Fruit fly (Drosophila melanogaster) whole organism, embryonic: ENCODE data around the gene CG10804.
A peak's percentile ranks its signal among the peaks of the same experiment; 100 is the strongest.

ENCODE experiments used
- CG10462 ChIP-seq: fragments of 200-800 bp; sonication (Bioruptor generic); optimal IDR thresholded peaks from 2 replicates; lab custom pipeline; 2016; ENCODE audit warnings: missing biosample characterization, missing genetic modification characterization
- CG12769 ChIP-seq: fragments of 200-800 bp; sonication (Bioruptor generic); optimal IDR thresholded peaks from 2 replicates; lab custom pipeline; 2019; ENCODE audit warnings: missing biosample characterization, mild to moderate bottlenecking, missing genetic modification characterization, moderate library complexity
- CG13894 ChIP-seq: fragments of 200-800 bp; sonication (Bioruptor generic); optimal IDR thresholded peaks from 3 replicates; lab custom pipeline; 2018; ENCODE audit warnings: missing biosample characterization, mild to moderate bottlenecking, missing genetic modification characterization, moderate library complexity
- CG15696 ChIP-seq: fragments of 200-800 bp; sonication (Bioruptor generic); optimal IDR thresholded peaks from 2 replicates; lab custom pipeline; 2019; ENCODE audit warnings: missing biosample characterization, mild to moderate bottlenecking, missing genetic modification characterization, moderate library complexity
- CG16779 ChIP-seq: fragments of 200-800 bp; sonication (Bioruptor generic); IDR thresholded peaks from 2 replicates; pipeline ENCODE4 v1.3.6; 2022; ENCODE audit warnings: missing biosample characterization, missing genetic modification characterization
- CG17186 ChIP-seq: fragments of 200-800 bp; sonication (Bioruptor generic); optimal IDR thresholded peaks from 3 replicates; lab custom pipeline; 2017; ENCODE audit warnings: missing biosample characterization, missing genetic modification reagents, missing genetic modification characterization
- CG17612 ChIP-seq: fragments of 200-800 bp; sonication (Bioruptor generic); IDR thresholded peaks from 2 replicates; pipeline ENCODE4 v1.3.6; 2022; ENCODE audit warnings: missing biosample characterization, missing genetic modification characterization
- CG32532 ChIP-seq: fragments of 200-800 bp; sonication (Bioruptor generic); IDR thresholded peaks from 2 replicates; pipeline ENCODE4 v1.3.6; 2022; ENCODE audit warnings: missing biosample characterization, missing genetic modification characterization
- CG34224 ChIP-seq: fragments of 200-800 bp; sonication (Bioruptor generic); IDR thresholded peaks from 3 replicates; pipeline ENCODE4 v1.3.6; 2022; ENCODE audit warnings: missing biosample characterization, missing genetic modification characterization; ENCODE audit not compliant: partially characterized antibody
- CG3726 ChIP-seq: fragments of 200-800 bp; sonication (Bioruptor generic); IDR thresholded peaks from 3 replicates; pipeline ENCODE4, ENCODE4 v1.3.6; 2022; ENCODE audit warnings: missing biosample characterization, missing genetic modification characterization
- CG4282 ChIP-seq: fragments of 200-800 bp; sonication (Bioruptor generic); optimal IDR thresholded peaks from 2 replicates; lab custom pipeline; 2016; ENCODE audit warnings: missing biosample characterization, missing genetic modification characterization
- CG4424 ChIP-seq: fragments of 200-800 bp; sonication (Bioruptor generic); optimal IDR thresholded peaks from 3 replicates; lab custom pipeline; 2016; ENCODE audit warnings: missing biosample characterization, missing genetic modification characterization
- CG6683 ChIP-seq: fragments of 200-800 bp; sonication (Bioruptor generic); optimal IDR thresholded peaks from 2 replicates; lab custom pipeline; 2017; ENCODE audit warnings: missing biosample characterization, mild to moderate bottlenecking, missing genetic modification characterization, missing genetic modification reagents
- CG7987 ChIP-seq: fragments of 200-800 bp; sonication (Bioruptor generic); optimal IDR thresholded peaks from 2 replicates; lab custom pipeline; 2018; ENCODE audit warnings: missing biosample characterization, mild to moderate bottlenecking, missing genetic modification characterization, moderate library complexity
- CG8765 ChIP-seq: fragments of 200-800 bp; sonication (Bioruptor generic); IDR thresholded peaks from 2 replicates; pipeline ENCODE4 v1.3.6; 2022; ENCODE audit warnings: missing biosample characterization, missing genetic modification characterization
- CG9727 ChIP-seq: fragments of 200-800 bp; sonication (Bioruptor generic); optimal IDR thresholded peaks from 3 replicates; lab custom pipeline; 2017; ENCODE audit warnings: missing biosample characterization, mild to moderate bottlenecking, missing genetic modification characterization
- Dek ChIP-seq: fragments of 200-800 bp; sonication (Bioruptor generic); optimal IDR thresholded peaks from 3 replicates; lab custom pipeline; 2019; ENCODE audit warnings: missing biosample characterization, mild to moderate bottlenecking, missing genetic modification characterization, moderate library complexity
- Dip2 ChIP-seq: fragments of 200-800 bp; sonication (Bioruptor generic); IDR thresholded peaks from 2 replicates; pipeline ENCODE4 v1.3.6; 2022; ENCODE audit warnings: missing biosample characterization, missing genetic modification characterization
- ERR ChIP-seq: fragments of 200-800 bp; sonication (Bioruptor generic); optimal IDR thresholded peaks from 2 replicates; lab custom pipeline; 2016; ENCODE audit warnings: missing biosample characterization, missing genetic modification characterization
- Fer1 ChIP-seq: fragments of 200-800 bp; sonication (Bioruptor generic); optimal IDR thresholded peaks from 2 replicates; lab custom pipeline; 2017; ENCODE audit warnings: missing biosample characterization, mild to moderate bottlenecking, missing genetic modification characterization
- Hand ChIP-seq: fragments of 200-800 bp; sonication (Bioruptor generic); optimal IDR thresholded peaks from 2 replicates; lab custom pipeline; 2017; ENCODE audit warnings: mild to moderate bottlenecking, missing biosample characterization, missing genetic modification reagents, missing genetic modification characterization
- Hmx ChIP-seq: fragments of 200-800 bp; sonication (Bioruptor generic); optimal IDR thresholded peaks from 2 replicates; lab custom pipeline; 2016; ENCODE audit warnings: missing biosample characterization, missing genetic modification characterization
- Jarid2 ChIP-seq: fragments of 200-800 bp; sonication (Bioruptor generic); optimal IDR thresholded peaks from 3 replicates; lab custom pipeline; 2017; ENCODE audit warnings: mild to moderate bottlenecking, missing biosample characterization, missing genetic modification reagents, missing genetic modification characterization
- Max ChIP-seq: fragments of 200-800 bp; sonication (Bioruptor generic); optimal IDR thresholded peaks from 2 replicates; lab custom pipeline; 2016; ENCODE audit warnings: missing biosample characterization, mild to moderate bottlenecking, missing genetic modification characterization
- Med ChIP-seq: fragments of 200-800 bp; sonication (Bioruptor generic); peaks from one replicate; lab custom pipeline; 2016; ENCODE audit warnings: missing biosample characterization, missing genetic modification characterization, mild to moderate bottlenecking, inconsistent platforms, moderate library complexity
- Mes4 ChIP-seq: fragments of 200-800 bp; sonication (Bioruptor generic); optimal IDR thresholded peaks from 2 replicates; lab custom pipeline; 2016; ENCODE audit warnings: missing biosample characterization, missing genetic modification characterization
- Optix ChIP-seq: fragments of 200-800 bp; sonication (Bioruptor generic); IDR thresholded peaks from 3 replicates; pipeline ENCODE4 v1.3.6; 2022; ENCODE audit warnings: missing biosample characterization, missing genetic modification characterization
- Xrp1 ChIP-seq: fragments of 200-800 bp; sonication (Bioruptor generic); IDR thresholded peaks from 2 replicates; pipeline ENCODE4 v1.3.6; 2022; ENCODE audit warnings: missing biosample characterization, missing genetic modification characterization
- caup ChIP-seq: fragments of 200-800 bp; sonication (Bioruptor generic); optimal IDR thresholded peaks from 3 replicates; lab custom pipeline; 2017; ENCODE audit warnings: missing biosample characterization, mild to moderate bottlenecking, missing genetic modification characterization, moderate library complexity; ENCODE audit not compliant: severe bottlenecking
- exex ChIP-seq: fragments of 200-800 bp; sonication (Bioruptor generic); optimal IDR thresholded peaks from 4 replicates; lab custom pipeline; 2018; ENCODE audit warnings: missing biosample characterization, mild to moderate bottlenecking, missing genetic modification characterization, moderate library complexity
- fd64A ChIP-seq: fragments of 200-800 bp; sonication (Bioruptor generic); optimal IDR thresholded peaks from 3 replicates; lab custom pipeline; 2018; ENCODE audit warnings: missing biosample characterization, mild to moderate bottlenecking, missing genetic modification characterization
- gfzf ChIP-seq: fragments of 200-800 bp; sonication (Bioruptor generic); optimal IDR thresholded peaks from 2 replicates; lab custom pipeline; 2016; ENCODE audit warnings: missing biosample characterization, mild to moderate bottlenecking, missing genetic modification characterization, moderate library complexity
- grau ChIP-seq: fragments of 200-800 bp; optimal IDR thresholded peaks from 3 replicates; lab custom pipeline; 2019; ENCODE audit warnings: missing biosample characterization, mild to moderate bottlenecking, missing genetic modification characterization, moderate library complexity
- grn ChIP-seq: fragments of 200-800 bp; sonication (Bioruptor generic); optimal IDR thresholded peaks from 3 replicates; lab custom pipeline; 2017; ENCODE audit warnings: missing biosample characterization, missing genetic modification characterization
- kni ChIP-seq: fragments of 200-800 bp; sonication (Bioruptor generic); optimal IDR thresholded peaks from 3 replicates; lab custom pipeline; 2017; ENCODE audit warnings: mild to moderate bottlenecking, missing biosample characterization, missing genetic modification reagents, missing genetic modification characterization
- lilli ChIP-seq: fragments of 200-800 bp; sonication (Bioruptor generic); optimal IDR thresholded peaks from 3 replicates; lab custom pipeline; 2016; ENCODE audit warnings: missing biosample characterization, missing genetic modification characterization
- lov ChIP-seq, 2 experiments: fragments of 200-800 bp in 1 of 2; fragments of >200 bp in 1 of 2; sonication (Bioruptor generic) in 1 of 2; IDR thresholded peaks in 1 of 2; optimal IDR thresholded peaks in 1 of 2; 2 replicates in 1 of 2; 3 replicates in 1 of 2; pipeline versions ENCODE4 v1.3.6 to Lab custom; 2017 to 2022; ENCODE audit warnings: missing biosample characterization in 1 of 2, missing genetic modification characterization in 1 of 2
- p53 ChIP-seq: fragments of 200-800 bp; sonication (Bioruptor generic); optimal IDR thresholded peaks from 2 replicates; lab custom pipeline; 2016; ENCODE audit warnings: missing biosample characterization, missing genetic modification characterization
- phol ChIP-seq: fragments of 200-800 bp; sonication (Bioruptor generic); optimal IDR thresholded peaks from 3 replicates; lab custom pipeline; 2018; ENCODE audit warnings: missing biosample characterization, mild to moderate bottlenecking, missing genetic modification characterization, moderate library complexity
- row ChIP-seq: fragments of 200-800 bp; sonication (Bioruptor generic); IDR thresholded peaks from 3 replicates; pipeline ENCODE4 v1.3.6; 2022; ENCODE audit warnings: missing biosample characterization, missing genetic modification characterization
- sc ChIP-seq, 3 experiments: fragments of >200 bp in 2 of 3; fragments of 200-800 bp in 1 of 3; sonication (Bioruptor generic) in 1 of 3; optimal IDR thresholded peaks; 2 replicates in 2 of 3; 3 replicates in 1 of 3; lab custom pipeline; 2017; ENCODE audit warnings: mild to moderate bottlenecking in 1 of 3, missing biosample characterization in 1 of 3, missing genetic modification characterization in 1 of 3, missing genetic modification reagents in 1 of 3
- sens ChIP-seq: fragments of 200-800 bp; sonication (Bioruptor generic); peaks from one replicate; lab custom pipeline; 2016; ENCODE audit warnings: missing biosample characterization, missing genetic modification characterization
- slbo ChIP-seq: fragments of 200-800 bp; sonication (Bioruptor generic); IDR thresholded peaks from 2 replicates; pipeline ENCODE4 v1.3.6; 2022; ENCODE audit warnings: missing biosample characterization, missing genetic modification characterization
- slp2 ChIP-seq: fragments of 200-800 bp; sonication (Bioruptor generic); optimal IDR thresholded peaks from 2 replicates; lab custom pipeline; 2016; ENCODE audit warnings: missing biosample characterization, missing genetic modification characterization
- sug ChIP-seq: fragments of 200-800 bp; optimal IDR thresholded peaks from 2 replicates; lab custom pipeline; 2019; ENCODE audit warnings: missing biosample characterization, mild to moderate bottlenecking, missing genetic modification characterization, moderate library complexity
- ttk ChIP-seq: fragments of 200-800 bp; sonication (Bioruptor generic); IDR thresholded peaks from 2 replicates; pipeline ENCODE4 v2.1.2; 2022; ENCODE audit warnings: missing biosample characterization, missing genetic modification characterization
- zf30C ChIP-seq: fragments of 200-800 bp; sonication (Bioruptor generic); optimal IDR thresholded peaks from 3 replicates; lab custom pipeline; 2018; ENCODE audit warnings: missing biosample characterization, mild to moderate bottlenecking, missing genetic modification characterization

Gene CG10804

DNA sequence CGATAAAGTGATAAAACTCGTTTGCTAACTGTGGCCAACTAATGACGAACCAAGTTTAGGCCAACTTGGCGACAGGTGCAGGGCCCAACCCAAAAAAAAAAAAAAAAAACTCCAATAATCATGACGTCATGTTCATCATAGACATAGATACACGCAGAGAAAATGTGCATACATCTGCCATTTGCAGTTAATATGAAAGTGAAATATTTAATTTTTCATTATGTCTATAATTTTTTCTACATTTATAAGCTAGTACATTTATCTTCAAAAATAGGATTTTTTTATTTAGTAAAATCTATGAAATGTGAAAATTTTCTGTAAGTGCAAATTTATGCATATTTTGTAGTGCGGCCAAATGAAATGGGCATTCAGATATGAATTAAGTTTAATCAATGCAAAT, 50.5 kb downstream of the CG10804 start (continued):
- peak; percentile 26 for TF ChIP-seq CG10462
- TF ChIP-seq CG17612 (GFP tag; lab: Robert Waterston, UW) = peak; percentile 62
- no peak for TF ChIP-seq CG8765
- TF ChIP-seq zf30C (GFP tag; lab: Kevin White, UChicago) = no peak
- peak; percentile 64 for TF ChIP-seq phol (tag; lab: Kevin White, UChicago)
- TF ChIP-seq Max (GFP tag; lab: Kevin White, UChicago) = no peak
- TF ChIP-seq Jarid2 = no peak
- TF ChIP-seq p53 (GFP tag; lab: Kevin White, UChicago) = no peak
- peak; percentile 27 for TF ChIP-seq caup (GFP tag; lab: Kevin White, UChicago)
- no peak for TF ChIP-seq Hand (GFP tag; lab: Kevin White, UChicago)
- TF ChIP-seq sc (optimal IDR thresholded peaks at IDR 0.05; lab: Kevin White, UChicago) = no peak
- no peak for TF ChIP-seq sc (GFP tag; optimal IDR thresholded peaks at IDR 0.05; lab: Kevin White, UChicago)
- no peak for TF ChIP-seq CG6683 (GFP tag; lab: Kevin White, UChicago)
- no peak for TF ChIP-seq Mes4 (GFP tag; lab: Kevin White, UChicago)
- no peak for TF ChIP-seq lov (optimal IDR thresholded peaks at IDR 0.05; lab: Kevin White, UChicago)
- TF ChIP-seq lov (GFP tag; IDR thresholded peaks at IDR 0.05; lab: Robert Waterston, UW) = peak; percentile 46; the same call in 2 of the 3 replicates
- peak; percentile 56 for TF ChIP-seq CG9727 (GFP tag; lab: Kevin White, UChicago)
- TF ChIP-seq Hmx (GFP tag; lab: Kevin White, UChicago) = no peak
- peak; percentile 87 for TF ChIP-seq Xrp1 (GFP tag; lab: Robert Waterston, UW)
- TF ChIP-seq CG3726 (GFP tag; lab: Robert Waterston, UW) = peak; percentile 69; the same call in 1 of the 3 replicates
- peak; percentile 80 for TF ChIP-seq ttk
- TF ChIP-seq gfzf (GFP tag; lab: Kevin White, UChicago) = no peak
- peak; percentile 63 for TF ChIP-seq lilli (GFP tag; lab: Kevin White, UChicago)
- TF ChIP-seq ERR = no peak
- TF ChIP-seq CG17186 (GFP tag; lab: Kevin White, UChicago) = no peak
- TF ChIP-seq, all 482 proteins: peak for 252

DNA sequence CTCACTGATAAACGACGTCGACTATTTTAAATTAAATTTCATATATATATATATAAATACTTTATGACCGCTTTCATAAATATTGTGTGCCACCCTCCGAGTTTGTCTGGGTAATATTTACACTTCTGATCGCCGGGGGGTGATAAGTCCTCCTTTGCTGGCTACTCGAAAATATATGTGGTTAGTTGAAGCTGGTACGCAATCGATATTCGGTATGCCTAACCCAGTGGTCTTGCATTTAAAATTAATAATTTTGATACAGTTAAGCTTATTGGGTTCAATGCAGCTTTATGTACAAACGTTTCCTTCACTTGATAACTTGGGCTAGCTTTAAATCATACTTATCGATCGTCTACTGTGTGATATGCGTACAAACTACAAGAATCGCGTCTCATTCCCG, 52.2 kb downstream of the CG10804 start:
- TF ChIP-seq CG32532 = peak; percentile 21; the same call in 1 of the 2 replicates
- peak; percentile 81 for TF ChIP-seq sug (tag; lab: Kevin White, UChicago)
- no peak for TF ChIP-seq CG16779 (GFP tag; lab: Robert Waterston, UW)
- TF ChIP-seq slbo = 0 out of 2 replicates have a peak, but pooled peaks have one; percentile 12
- peak; percentile 58 for TF ChIP-seq sens (GFP tag; lab: Kevin White, UChicago)
- TF ChIP-seq CG12769 (tag; lab: Kevin White, UChicago) = peak; percentile 17
- TF ChIP-seq Optix = no peak
- peak; percentile 69 for TF ChIP-seq grn
- TF ChIP-seq CG4424 (GFP tag; lab: Kevin White, UChicago) = no peak
- TF ChIP-seq row = 0 out of 3 replicates have a peak, but pooled peaks have one; percentile 12
- no peak for TF ChIP-seq Dip2 (GFP tag; lab: Robert Waterston, UW)
- TF ChIP-seq slp2 = no peak
- TF ChIP-seq exex (tag; lab: Kevin White, UChicago) = peak; percentile 53
- peak; percentile 9 for TF ChIP-seq CG15696 (tag; lab: Kevin White, UChicago)
- no peak for TF ChIP-seq CG8765
- TF ChIP-seq CG13894 (tag; lab: Kevin White, UChicago) = no peak
- no peak for TF ChIP-seq CG34224
- TF ChIP-seq Med (GFP tag; lab: Kevin White, UChicago) = peak; percentile 59
- TF ChIP-seq CG4282 = no peak
- TF ChIP-seq kni (GFP tag; lab: Kevin White, UChicago) = no peak
- peak; percentile 38 for TF ChIP-seq grau (tag; lab: Kevin White, UChicago)
- no peak for TF ChIP-seq Fer1 (GFP tag; lab: Kevin White, UChicago)
- no peak for TF ChIP-seq fd64A
- no peak for TF ChIP-seq Dek (tag; lab: Kevin White, UChicago)
- TF ChIP-seq CG7987 = no peak
